Fruit fly (Drosophila melanogaster): ENCODE data around the gene CG6204.

CG6204 gene

dm6 chr3R:24203426-24203825, 9.8 kb downstream of the CG6204 start (continued):
- TF ChIP-seq kay (GFP tag; optimal IDR thresholded peaks at IDR 0.05), result no peak
- TF ChIP-seq scrt (GFP tag; optimal IDR thresholded peaks at IDR 0.05), result no peak
- no peak for TF ChIP-seq MESR4 (GFP tag; optimal IDR thresholded peaks at IDR 0.05)
- peak; percentile 9 for TF ChIP-seq cg (GFP tag; optimal IDR thresholded peaks at IDR 0.05)
- peak; percentile 85 for TF ChIP-seq Drgx (GFP tag; IDR thresholded peaks at IDR 0.05)
- peak; percentile 53; the same call in 1 of the 2 replicates for TF ChIP-seq Xrp1 (GFP tag; IDR thresholded peaks at IDR 0.05)
- TF ChIP-seq Asciz (GFP tag; optimal IDR thresholded peaks at IDR 0.05), result peak; percentile 34
- TF ChIP-seq Sox100B (GFP tag; optimal IDR thresholded peaks at IDR 0.05), result peak; percentile 50
- peak; percentile 3 for TF ChIP-seq CG14710 (tag; optimal IDR thresholded peaks at IDR 0.05)
- TF ChIP-seq zfh2 (GFP tag; optimal IDR thresholded peaks at IDR 0.05), result no peak
- peak; percentile 44 for TF ChIP-seq phol (tag; optimal IDR thresholded peaks at IDR 0.05)
- no peak for TF ChIP-seq ssp (GFP tag; IDR thresholded peaks at IDR 0.05)
- no peak for TF ChIP-seq GATAe (GFP tag; conservative IDR thresholded peaks at IDR 0.05)
- 0 out of 2 replicates have a peak, but pooled peaks have one; percentile 11 for TF ChIP-seq HLH3B (GFP tag; IDR thresholded peaks at IDR 0.05)
- peak; percentile 40 for TF ChIP-seq Oli (tag; optimal IDR thresholded peaks at IDR 0.05)
- peak; percentile 4 for TF ChIP-seq CG10209 (GFP tag; optimal IDR thresholded peaks at IDR 0.05)
- TF ChIP-seq CG15514 (GFP tag; optimal IDR thresholded peaks at IDR 0.05), result no peak
- peak in 1 of 3 experiments; percentile 17 for TF ChIP-seq lola (GFP tag; optimal IDR thresholded peaks at IDR 0.05)
- TF ChIP-seq az2 (GFP tag; optimal IDR thresholded peaks at IDR 0.05), result peak; percentile 21
- no peak for TF ChIP-seq Usf (GFP tag; optimal IDR thresholded peaks at IDR 0.05)
- peak in 1 of 2 experiments; percentile 43 for TF ChIP-seq Eip74EF (GFP tag; optimal IDR thresholded peaks at IDR 0.05)
- TF ChIP-seq dmrt99B (tag; optimal IDR thresholded peaks at IDR 0.05), result peak; percentile 66
- peak; percentile 24 for TF ChIP-seq corto (GFP tag; optimal IDR thresholded peaks at IDR 0.05)
- TF ChIP-seq emc (GFP tag; optimal IDR thresholded peaks at IDR 0.05), result no peak
- TF ChIP-seq gce (GFP tag; IDR thresholded peaks at IDR 0.05), result no peak
- TF ChIP-seq Blimp-1 (GFP tag; optimal IDR thresholded peaks at IDR 0.05), result peak; percentile 9
- TF ChIP-seq Xbp1 (GFP tag; optimal IDR thresholded peaks at IDR 0.05), result peak; percentile 24
- TF ChIP-seq bsh (GFP tag; optimal IDR thresholded peaks at IDR 0.05), result peak; percentile 19 to 67
- 0 out of 4 replicates have a peak, but pooled peaks have one; percentile 27 for TF ChIP-seq chinmo (GFP tag; IDR thresholded peaks at IDR 0.05; ENCODE audit: partially characterized antibody)
- TF ChIP-seq zf30C (GFP tag; optimal IDR thresholded peaks at IDR 0.05), result no peak
- no peak for TF ChIP-seq tio (GFP tag; optimal IDR thresholded peaks at IDR 0.05)
- peak in 1 of 2 experiments; percentile 65 for TF ChIP-seq Hr51 (GFP tag; optimal IDR thresholded peaks at IDR 0.05)
- no peak for TF ChIP-seq jigr1 (GFP tag; IDR thresholded peaks at IDR 0.05)
- peak; percentile 51 for TF ChIP-seq CG6689 (GFP tag; IDR thresholded peaks at IDR 0.05)
- peak; percentile 43 for TF ChIP-seq CG13424 (tag; optimal IDR thresholded peaks at IDR 0.05)
- no peak for TF ChIP-seq toy (GFP tag; IDR thresholded peaks at IDR 0.05)
- TF ChIP-seq al (GFP tag; IDR thresholded peaks at IDR 0.05), result no peak
- TF ChIP-seq Side (GFP tag; optimal IDR thresholded peaks at IDR 0.05), result no peak
- peak; percentile 47 for TF ChIP-seq CG2712 (tag; optimal IDR thresholded peaks at IDR 0.05)
- TF ChIP-seq CG43689 (GFP tag; IDR thresholded peaks at IDR 0.05), result no peak
- 0 out of 3 replicates have a peak, but pooled peaks have one; percentile 14 for TF ChIP-seq zfh1 (GFP tag; IDR thresholded peaks at IDR 0.05)
- TF ChIP-seq E2f2 (GFP tag; IDR thresholded peaks at IDR 0.05), result peak; percentile 15; the same call in 1 of the 2 replicates
- TF ChIP-seq CG8388 (GFP tag; optimal IDR thresholded peaks at IDR 0.05), result peak; percentile 44
- TF ChIP-seq Ptx1 (GFP tag; IDR thresholded peaks at IDR 0.05), result 0 out of 2 replicates have a peak, but pooled peaks have one; percentile 28
- no peak for TF ChIP-seq CG7786 (GFP tag; optimal IDR thresholded peaks at IDR 0.05)
- peak; percentile 67 for TF ChIP-seq sens (GFP tag)
- 0 out of 2 replicates have a peak, but pooled peaks have one; percentile 3 for TF ChIP-seq CG5953 (GFP tag; IDR thresholded peaks at IDR 0.05)
- peak; percentile 55 for TF ChIP-seq Sox102F (GFP tag; optimal IDR thresholded peaks at IDR 0.05)
- peak; percentile 23 for TF ChIP-seq CG12391 (tag; optimal IDR thresholded peaks at IDR 0.05)
